Worm (Caenorhabditis elegans): Measurements from ENCODE around the gene srx-92.

The srx-92 gene

DNA sequence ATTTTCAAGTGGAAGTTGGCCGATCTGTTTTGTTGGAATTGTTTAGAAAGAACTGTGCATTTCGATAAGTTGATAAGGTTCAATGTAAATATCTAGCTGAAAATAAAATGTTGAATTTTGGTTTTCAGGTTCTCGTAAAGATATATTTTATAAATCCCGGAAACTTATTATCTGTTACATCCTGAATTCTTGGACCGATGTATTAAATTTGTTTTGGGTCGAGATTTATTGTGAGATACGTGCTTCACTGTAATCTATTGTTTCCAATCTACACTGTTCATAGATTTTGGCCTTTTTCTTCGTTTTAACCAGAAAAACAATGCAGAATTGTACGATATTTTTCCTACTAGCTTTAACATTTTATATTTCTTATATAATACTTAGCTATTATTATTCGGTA lies 31.9 kb upstream of the srx-92 start, which contains the start of gene C03G6.6:
TSS of gene C03G6.6 (plus strand) at position 301 of the 400 bp plus-strand sequence.
- TF ChIP-seq nhr-12 (tag; optimal IDR thresholded peaks at IDR 0.05) (no peak), ceh-28 (tag; optimal IDR thresholded peaks at IDR 0.05) (no peak), elt-3 (tag; optimal IDR thresholded peaks at IDR 0.05) (no peak), tbx-2 (tag; optimal IDR thresholded peaks at IDR 0.05) (no peak), egl-27 (tag; optimal IDR thresholded peaks at IDR 0.05) (no peak), ztf-4 (tag; optimal IDR thresholded peaks at IDR 0.05) (no peak), nhr-76 (tag; optimal IDR thresholded peaks at IDR 0.05) (no peak), nhr-43 (tag; optimal IDR thresholded peaks at IDR 0.05; ENCODE audit: poor library complexity, severe bottlenecking) (no peak), hmg-11 (tag; optimal IDR thresholded peaks at IDR 0.05) (no peak), nhr-28 (tag; optimal IDR thresholded peaks at IDR 0.05) (no peak), pha-4 (tag; optimal IDR thresholded peaks at IDR 0.05) (no peak), fkh-10 (GFP tag; optimal IDR thresholded peaks at IDR 0.05) (no peak), elt-1 (tag; optimal IDR thresholded peaks at IDR 0.05) (no peak), egl-5 (tag; optimal IDR thresholded peaks at IDR 0.05) (no peak)

ce11 chrV:7356684-7357083 lies 31.5 kb upstream of the srx-92 start, which contains the start of gene C03G6.21:
C03G6.21 (minus strand) TSS chrV:7356784.
- no peak for TF ChIP-seq nhr-67 (tag; optimal IDR thresholded peaks at IDR 0.05)
- no peak for TF ChIP-seq fkh-10 (GFP tag; optimal IDR thresholded peaks at IDR 0.05)
- no peak for TF ChIP-seq unc-62 (GFP tag; optimal IDR thresholded peaks at IDR 0.05)
- no peak for TF ChIP-seq ama-1 (optimal IDR thresholded peaks at IDR 0.05)
- TF ChIP-seq nhr-11 (tag; optimal IDR thresholded peaks at IDR 0.05) = no peak
- no peak for TF ChIP-seq daf-12 (tag; optimal IDR thresholded peaks at IDR 0.05)
- no peak for TF ChIP-seq nhr-28 (tag; optimal IDR thresholded peaks at IDR 0.05)
- no peak for TF ChIP-seq pha-4 (tag; optimal IDR thresholded peaks at IDR 0.05)
- TF ChIP-seq elt-3 (tag; optimal IDR thresholded peaks at IDR 0.05) = no peak
- no peak for TF ChIP-seq tbx-2 (tag; optimal IDR thresholded peaks at IDR 0.05)
- no peak for TF ChIP-seq elt-1 (tag; optimal IDR thresholded peaks at IDR 0.05)
- TF ChIP-seq ceh-16 (tag; optimal IDR thresholded peaks at IDR 0.05) = no peak
- no peak for TF ChIP-seq sea-2 (GFP tag; optimal IDR thresholded peaks at IDR 0.05)
- no peak for TF ChIP-seq aly-2 (tag; optimal IDR thresholded peaks at IDR 0.05)
- no peak for TF ChIP-seq R02D3.7 (tag; optimal IDR thresholded peaks at IDR 0.05)
- no peak for TF ChIP-seq skn-1 (tag; optimal IDR thresholded peaks at IDR 0.05)
- TF ChIP-seq mml-1 (tag; optimal IDR thresholded peaks at IDR 0.05) = no peak
- no peak for TF ChIP-seq lsy-12 (tag; optimal IDR thresholded peaks at IDR 0.05)

ce11 chrV:7355464-7355863 lies 30.3 kb upstream of the srx-92 start, which contains the start of gene tag-293:
tag-293 (minus strand) TSS chrV:7355564.
- TF ChIP-seq ama-1 (optimal IDR thresholded peaks at IDR 0.05) (no peak), ZK546.5 (tag; optimal IDR thresholded peaks at IDR 0.05) (no peak), lin-15B (tag; optimal IDR thresholded peaks at IDR 0.05) (no peak), jun-1 (tag; optimal IDR thresholded peaks at IDR 0.05) (no peak), egl-5 (tag; optimal IDR thresholded peaks at IDR 0.05) (no peak), sea-2 (GFP tag; optimal IDR thresholded peaks at IDR 0.05) (no peak), nhr-12 (tag; optimal IDR thresholded peaks at IDR 0.05) (no peak), nhr-77 (tag; optimal IDR thresholded peaks at IDR 0.05) (no peak), tbx-2 (tag; optimal IDR thresholded peaks at IDR 0.05) (no peak), ztf-4 (tag; optimal IDR thresholded peaks at IDR 0.05) (no peak)

DNA sequence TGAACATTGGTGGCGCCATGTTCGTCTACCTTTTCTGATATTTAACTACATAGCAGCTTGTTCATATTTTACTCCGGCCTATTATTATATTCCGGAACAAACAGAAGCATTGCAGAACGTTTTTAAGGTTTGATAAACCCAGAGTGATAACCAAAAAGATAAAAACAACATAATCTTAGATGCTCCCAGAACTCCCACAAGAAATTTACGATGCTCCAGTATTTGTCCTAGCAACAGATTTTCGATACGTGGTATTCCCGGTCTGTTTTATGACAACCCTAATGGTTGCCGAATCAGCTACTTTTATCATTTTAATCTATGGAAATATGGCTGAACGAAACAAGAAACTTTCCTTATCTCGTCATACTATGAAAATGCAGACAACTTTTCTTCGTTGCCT lies 28.4 kb upstream of the srx-92 start:
- TF ChIP-seq mml-1 (tag; optimal IDR thresholded peaks at IDR 0.05) (no peak), sea-2 (GFP tag; optimal IDR thresholded peaks at IDR 0.05) (no peak), snpc-4 (tag; optimal IDR thresholded peaks at IDR 0.05) (no peak), ztf-11 (tag; optimal IDR thresholded peaks at IDR 0.05) (no peak), nhr-237 (tag; optimal IDR thresholded peaks at IDR 0.05) (no peak), R02D3.7 (tag; optimal IDR thresholded peaks at IDR 0.05) (no peak), zag-1 (tag; optimal IDR thresholded peaks at IDR 0.05) (no peak), pqm-1 (tag; optimal IDR thresholded peaks at IDR 0.05) (no peak)
